Worm (Caenorhabditis elegans) whole organism, L4 larva: ENCODE data around the gene egl-38.

Experiments
- F10B5.3 ChIP-seq: sonication (generic microtip); optimal IDR thresholded peaks from 2 replicates; lab custom pipeline; 2016; ENCODE audit warnings: mild to moderate bottlenecking, missing genetic modification characterization, missing compliant biosample characterization
- T20F7.1 ChIP-seq: fragments of 200-800 bp; sonication (Bioruptor generic); optimal IDR thresholded peaks from 2 replicates; lab custom pipeline; 2018; ENCODE audit warnings: mild to moderate bottlenecking, missing genetic modification characterization, missing compliant biosample characterization
- Y48G9A.11 ChIP-seq: fragments of 200-800 bp; sonication (Bioruptor generic); IDR thresholded peaks from 2 replicates; pipeline ENCODE4 v1.3.6; 2022; ENCODE audit warnings: missing genetic modification reagents, missing genetic modification characterization, missing compliant biosample characterization
- ZK337.2 ChIP-seq: fragments of 200-800 bp; sonication (Bioruptor generic); IDR thresholded peaks from 2 replicates; pipeline ENCODE4 v1.3.6; 2022; ENCODE audit warnings: missing genetic modification reagents, missing genetic modification characterization, missing compliant biosample characterization
- aha-1 ChIP-seq: fragments of 150-350 bp; peaks from one replicate; lab custom pipeline; 2014; ENCODE audit warnings: missing biosample characterization, missing genetic modification characterization
- ama-1 ChIP-seq: fragments of 150-350 bp; optimal IDR thresholded peaks from 2 replicates; lab custom pipeline; 2014; ENCODE audit warnings: inconsistent platforms, mixed read lengths
- attf-4 ChIP-seq: sonication (generic microtip); optimal IDR thresholded peaks from 3 replicates; lab custom pipeline; 2017; ENCODE audit warnings: missing biosample characterization, missing genetic modification characterization
- ceh-32 ChIP-seq: sonication (generic microtip); optimal IDR thresholded peaks from 2 replicates; lab custom pipeline; 2016; ENCODE audit warnings: mild to moderate bottlenecking, missing genetic modification characterization, missing compliant biosample characterization; ENCODE audit not compliant: poor library complexity
- ceh-44 ChIP-seq: fragments of 200-800 bp; sonication (Bioruptor generic); IDR thresholded peaks from 2 replicates; pipeline ENCODE4 v1.3.6; 2022; ENCODE audit warnings: missing genetic modification reagents, missing genetic modification characterization, missing compliant biosample characterization
- ceh-62 ChIP-seq: sonication (generic microtip); optimal IDR thresholded peaks from 2 replicates; lab custom pipeline; 2017; ENCODE audit warnings: missing biosample characterization, missing genetic modification characterization
- ces-1 ChIP-seq: fragments of 150-350 bp; sonication (generic microtip); optimal IDR thresholded peaks from 4 replicates; lab custom pipeline; 2014; ENCODE audit warnings: missing biosample characterization, missing genetic modification reagents, missing genetic modification characterization
- dmd-6 ChIP-seq: fragments of 200-800 bp; sonication (Bioruptor generic); IDR thresholded peaks from 2 replicates; pipeline ENCODE4 v1.3.6; 2022; ENCODE audit warnings: missing genetic modification reagents, missing genetic modification characterization, missing compliant biosample characterization
- dmd-9 ChIP-seq: fragments of 200-800 bp; sonication (Bioruptor generic); IDR thresholded peaks from 2 replicates; pipeline ENCODE4 v1.3.6; 2022; ENCODE audit warnings: missing genetic modification reagents, missing genetic modification characterization, missing compliant biosample characterization
- dpl-1 ChIP-seq: fragments of 150-350 bp; optimal IDR thresholded peaks from 2 replicates; lab custom pipeline; 2014; ENCODE audit warnings: missing biosample characterization, missing genetic modification reagents, missing genetic modification characterization
- duxl-1 ChIP-seq: sonication (generic microtip); optimal IDR thresholded peaks from 2 replicates; lab custom pipeline; 2016; ENCODE audit warnings: mild to moderate bottlenecking, missing genetic modification characterization, moderate library complexity, missing compliant biosample characterization; ENCODE audit not compliant: poor library complexity
- dve-1 ChIP-seq: sonication (generic microtip); optimal IDR thresholded peaks from 2 replicates; lab custom pipeline; 2017; ENCODE audit warnings: antibody characterized with exemption, mild to moderate bottlenecking, missing genetic modification characterization, missing compliant biosample characterization; ENCODE audit not compliant: insufficient read depth
- fkh-10 ChIP-seq: fragments of 150-350 bp; optimal IDR thresholded peaks from 2 replicates; lab custom pipeline; 2014; ENCODE audit warnings: missing biosample characterization, missing genetic modification reagents, missing genetic modification characterization
- hlh-11 ChIP-seq: fragments of 200-800 bp; sonication (Bioruptor generic); optimal IDR thresholded peaks from 2 replicates; lab custom pipeline; 2018; ENCODE audit warnings: mild to moderate bottlenecking, missing genetic modification characterization, missing compliant biosample characterization
- hlh-30 ChIP-seq: sonication (generic microtip); optimal IDR thresholded peaks from 2 replicates; lab custom pipeline; 2017; ENCODE audit warnings: antibody characterized with exemption, mild to moderate bottlenecking, missing genetic modification characterization, missing compliant biosample characterization; ENCODE audit not compliant: insufficient read depth
- lin-13 ChIP-seq: fragments of 150-350 bp; optimal IDR thresholded peaks from 2 replicates; lab custom pipeline; 2014; ENCODE audit warnings: missing biosample characterization, missing genetic modification reagents, missing genetic modification characterization
- madf-5 ChIP-seq, 2 experiments: fragments of 200-800 bp; sonication (Bioruptor generic); IDR thresholded peaks; 2 replicates each; pipeline ENCODE4 v1.3.6; 2022; ENCODE audit warnings: missing compliant biosample characterization in 2 of 2, missing genetic modification characterization in 2 of 2
- mdl-1 ChIP-seq, 2 experiments: fragments of 150-350 bp in 1 of 2; sonication (generic microtip) in 1 of 2; optimal IDR thresholded peaks; 2 replicates each; lab custom pipeline; 2014 to 2017; ENCODE audit warnings: missing biosample characterization in 2 of 2, missing genetic modification characterization in 2 of 2
- mes-2 ChIP-seq: sonication (generic microtip); optimal IDR thresholded peaks from 2 replicates; lab custom pipeline; 2016; ENCODE audit warnings: missing genotype, mild to moderate bottlenecking, missing genetic modification characterization, missing compliant biosample characterization; ENCODE audit not compliant: poor library complexity, severe bottlenecking
- nhr-10 ChIP-seq: fragments of 150-350 bp; optimal IDR thresholded peaks from 2 replicates; lab custom pipeline; 2014; ENCODE audit warnings: missing biosample characterization, missing genetic modification characterization
- nhr-28 ChIP-seq: fragments of 150-350 bp; optimal IDR thresholded peaks from 2 replicates; lab custom pipeline; 2014; ENCODE audit warnings: missing biosample characterization, missing genetic modification characterization
- nhr-77 ChIP-seq: fragments of 150-350 bp; optimal IDR thresholded peaks from 2 replicates; lab custom pipeline; 2014; ENCODE audit warnings: missing biosample characterization, missing genetic modification characterization
- php-3 ChIP-seq: fragments of 200-800 bp; sonication (Bioruptor generic); IDR thresholded peaks from 2 replicates; pipeline ENCODE4 v1.3.6; 2022; ENCODE audit warnings: missing genetic modification reagents, missing genetic modification characterization, missing compliant biosample characterization
- pqm-1 ChIP-seq: sonication (generic microtip); optimal IDR thresholded peaks from 2 replicates; lab custom pipeline; 2017; ENCODE audit warnings: missing biosample characterization, missing genetic modification characterization
- rbr-2 ChIP-seq: sonication (generic microtip); optimal IDR thresholded peaks from 2 replicates; lab custom pipeline; 2016; ENCODE audit warnings: missing genotype, missing genetic modification characterization, missing compliant biosample characterization
- set-16 ChIP-seq: fragments of 200-800 bp; sonication (Bioruptor generic); IDR thresholded peaks from 2 replicates; pipeline ENCODE4 v1.3.6; 2022; ENCODE audit warnings: missing genetic modification reagents, missing genetic modification characterization, missing compliant biosample characterization
- skn-1 ChIP-seq: fragments of 150-350 bp; optimal IDR thresholded peaks from 2 replicates; lab custom pipeline; 2014; ENCODE audit warnings: missing biosample characterization, missing genetic modification characterization
- snpc-4 ChIP-seq: fragments of 150-350 bp; optimal IDR thresholded peaks from 2 replicates; lab custom pipeline; 2014; ENCODE audit warnings: missing biosample characterization, missing genetic modification characterization
- spr-3 ChIP-seq: fragments of 200-800 bp; sonication (Bioruptor generic); optimal IDR thresholded peaks from 2 replicates; lab custom pipeline; 2018; ENCODE audit warnings: mild to moderate bottlenecking, missing genetic modification characterization, missing compliant biosample characterization
- unc-39 ChIP-seq: sonication (generic microtip); optimal IDR thresholded peaks from 2 replicates; lab custom pipeline; 2017; ENCODE audit warnings: missing biosample characterization, missing genetic modification characterization
- vab-7 ChIP-seq: fragments of 200-800 bp; sonication (Bioruptor generic); IDR thresholded peaks from 2 replicates; pipeline ENCODE4 v1.3.6; 2022; ENCODE audit warnings: missing genetic modification reagents, missing genetic modification characterization, missing compliant biosample characterization
- zag-1 ChIP-seq: fragments of 150-350 bp; optimal IDR thresholded peaks from 2 replicates; lab custom pipeline; 2014; ENCODE audit warnings: missing biosample characterization, missing genetic modification characterization
- zip-2 ChIP-seq: fragments of 150-350 bp; optimal IDR thresholded peaks from 2 replicates; lab custom pipeline; 2014; ENCODE audit warnings: missing biosample characterization, missing genetic modification characterization
- ztf-11 ChIP-seq: fragments of 150-350 bp; optimal IDR thresholded peaks from 2 replicates; lab custom pipeline; 2014; ENCODE audit warnings: missing biosample characterization, missing genetic modification characterization

Gene egl-38

DNA sequence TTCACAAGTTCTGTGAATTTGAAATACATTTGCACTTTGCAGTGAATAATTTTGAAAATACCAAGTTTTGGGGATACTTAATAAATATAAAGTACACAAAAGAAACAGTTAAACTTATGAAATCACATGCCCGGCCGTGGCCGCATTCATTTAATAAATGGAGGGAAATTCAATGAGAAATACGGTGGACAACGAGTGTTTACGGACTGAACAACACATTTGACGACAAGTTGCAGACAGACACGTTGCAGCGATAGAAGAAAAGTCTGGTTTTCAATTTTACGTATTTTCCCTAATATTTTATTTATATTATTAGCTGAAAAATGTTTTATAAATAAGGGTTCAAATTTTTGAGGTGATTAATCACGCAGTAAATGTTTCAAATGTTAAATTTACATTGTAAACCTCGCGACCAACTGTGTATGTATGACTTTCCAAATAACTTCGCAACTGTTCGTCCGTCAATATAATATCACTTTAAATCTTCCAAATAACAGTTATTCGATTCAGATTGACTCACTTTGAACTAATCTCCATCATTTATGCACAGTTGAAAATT lies 41.2 kb upstream of the egl-38 start, which contains the start of gene copg-1 (continued):
- TF ChIP-seq ztf-11 (no peak), dpl-1 (peak; percentile 55), hlh-11 (tag; lab: Kevin White, UChicago) (peak; percentile 24), hlh-30 (tag; lab: Kevin White, UChicago) (peak; percentile 80), skn-1 (no peak), dmd-9 (GFP tag; lab: Robert Waterston, UW) (no peak), mdl-1 (tag; optimal IDR thresholded peaks at IDR 0.05; lab: Kevin White, UChicago) (peak in 1 of 2 experiments; percentile 9), php-3 (GFP tag; lab: Robert Waterston, UW) (no peak), ces-1 (GFP tag; lab: Kevin White, UChicago) (peak; percentile 55), dmd-6 (0 out of 2 replicates have a peak, but pooled peaks have one; percentile 7), T20F7.1 (peak; percentile 52), madf-5 (GFP tag; IDR thresholded peaks at IDR 0.05; lab: Robert Waterston, UW) (no peak), attf-4 (tag; lab: Kevin White, UChicago) (no peak), aha-1 (tag; lab: Kevin White, UChicago) (peak; percentile 74), nhr-77 (tag; lab: Kevin White, UChicago) (no peak), mes-2 (peak; percentile 77), dve-1 (tag; lab: Kevin White, UChicago) (peak; percentile 39), duxl-1 (tag; lab: Kevin White, UChicago) (no peak), fkh-10 (GFP tag; lab: Kevin White, UChicago) (peak; percentile 13), Y48G9A.11 (no peak), spr-3 (no peak), lin-13 (GFP tag; lab: Kevin White, UChicago) (peak; percentile 42), vab-7 (GFP tag; lab: Robert Waterston, UW) (no peak)

- no peak for TF ChIP-seq F10B5.3 (tag; lab: Kevin White, UChicago)
- TF ChIP-seq pqm-1 (tag; lab: Kevin White, UChicago) = no peak
- no peak for TF ChIP-seq set-16
- TF ChIP-seq nhr-28 (tag; lab: Kevin White, UChicago) = peak; percentile 11
- TF ChIP-seq T20F7.1 = no peak
- no peak for TF ChIP-seq rbr-2
- peak; percentile 43 for TF ChIP-seq fkh-10 (GFP tag; lab: Kevin White, UChicago)
Measured at ce11 chrIV:10150552-10151004, 40.3 kb upstream of the egl-38 start, which contains the start of gene tsp-12. Gene tsp-12 (minus strand): TSS chrIV:10150602.

- TF ChIP-seq nhr-10 (tag; lab: Kevin White, UChicago) (no peak), snpc-4 (tag; lab: Kevin White, UChicago) (no peak), ceh-44 (GFP tag; lab: Robert Waterston, UW) (no peak), unc-39 (tag; lab: Kevin White, UChicago) (no peak), ama-1 (lab: Kevin White, UChicago) (no peak), hlh-11 (tag; lab: Kevin White, UChicago) (no peak), vab-7 (GFP tag; lab: Robert Waterston, UW) (no peak), F10B5.3 (tag; lab: Kevin White, UChicago) (no peak), skn-1 (no peak), ZK337.2 (no peak), ceh-62 (tag; lab: Kevin White, UChicago) (no peak), zag-1 (tag; lab: Kevin White, UChicago) (no peak), ceh-32 (no peak), zip-2 (tag; lab: Kevin White, UChicago) (no peak)
Measured at ce11 chrIV:10148938-10149337, 38.6 kb upstream of the egl-38 start, which contains the start of gene pigs-1. Gene pigs-1 (minus strand): TSS chrIV:10149038.
